Worm (Caenorhabditis elegans): ENCODE measurements around the gene ndub-5.

Gene ndub-5

ce11 chrII:5667540-5667939 is 23.6 kb downstream of the ndub-5 start:
- TF ChIP-seq ztf-23 (GFP tag; IDR thresholded peaks at IDR 0.05) (no peak), flt-1 (GFP tag; IDR thresholded peaks at IDR 0.05) (peak; percentile 74; the same call in 1 of the 2 replicates), ztf-29 (GFP tag; IDR thresholded peaks at IDR 0.05) (no peak), cog-1 (tag; optimal IDR thresholded peaks at IDR 0.05) (no peak), ref-1 (GFP tag; conservative IDR thresholded peaks at IDR 0.05) (no peak), tab-1 (GFP tag; IDR thresholded peaks at IDR 0.05) (no peak), klf-2 (GFP tag; conservative IDR thresholded peaks at IDR 0.05) (no peak)

- TF ChIP-seq flt-1 (GFP tag; IDR thresholded peaks at IDR 0.05) (no peak), med-1 (GFP tag; optimal IDR thresholded peaks at IDR 0.05; ENCODE audit: insufficient read depth) (no peak)
Measured at ce11 chrII:5665991-5666390, 25.2 kb downstream of the ndub-5 start, which contains the start of gene C25H3.16. TSS of gene C25H3.16 (plus strand) at chrII:5666291.

- TF ChIP-seq ztf-23 (GFP tag; IDR thresholded peaks at IDR 0.05) (no peak), cog-1 (tag; optimal IDR thresholded peaks at IDR 0.05) (no peak), klf-2 (GFP tag; conservative IDR thresholded peaks at IDR 0.05) (no peak), T22C8.4 (GFP tag; IDR thresholded peaks at IDR 0.05) (no peak), ref-1 (GFP tag; conservative IDR thresholded peaks at IDR 0.05) (no peak), ztf-29 (GFP tag; IDR thresholded peaks at IDR 0.05) (no peak)
Measured at ce11 chrII:5665029-5665428, 26.1 kb downstream of the ndub-5 start, which contains the start of gene C25H3.15. TSS of gene C25H3.15 (plus strand) at chrII:5665329.

ce11 chrII:5663180-5663791 is 27.9 kb downstream of the ndub-5 start:
- TF ChIP-seq ref-1 (GFP tag; conservative IDR thresholded peaks at IDR 0.05) (no peak), flt-1 (GFP tag; IDR thresholded peaks at IDR 0.05) (no peak), ztf-29 (GFP tag; IDR thresholded peaks at IDR 0.05) (no peak), cog-1 (tag; optimal IDR thresholded peaks at IDR 0.05) (no peak), tab-1 (GFP tag; IDR thresholded peaks at IDR 0.05) (no peak), T22C8.4 (GFP tag; IDR thresholded peaks at IDR 0.05) (no peak), ztf-23 (GFP tag; IDR thresholded peaks at IDR 0.05) (no peak), klf-2 (GFP tag; conservative IDR thresholded peaks at IDR 0.05) (no peak), med-1 (GFP tag; optimal IDR thresholded peaks at IDR 0.05; ENCODE audit: insufficient read depth) (no peak)

ce11 chrII:5661735-5662177 is 29.4 kb downstream of the ndub-5 start:
- TF ChIP-seq tab-1 (GFP tag; IDR thresholded peaks at IDR 0.05) = peak; percentile 85
- peak; percentile 86 for TF ChIP-seq T22C8.4 (GFP tag; IDR thresholded peaks at IDR 0.05)
- TF ChIP-seq ztf-23 (GFP tag; IDR thresholded peaks at IDR 0.05) = peak; percentile 91
- peak; percentile 66 for TF ChIP-seq ref-1 (GFP tag; conservative IDR thresholded peaks at IDR 0.05)
- TF ChIP-seq flt-1 (GFP tag; IDR thresholded peaks at IDR 0.05) = peak; percentile 95
- TF ChIP-seq cog-1 (tag; optimal IDR thresholded peaks at IDR 0.05) = peak; percentile 75
- no peak for TF ChIP-seq med-1 (GFP tag; optimal IDR thresholded peaks at IDR 0.05; ENCODE audit: insufficient read depth)
- TF ChIP-seq klf-2 (GFP tag; conservative IDR thresholded peaks at IDR 0.05) = peak; percentile 73
- TF ChIP-seq ztf-29 (GFP tag; IDR thresholded peaks at IDR 0.05) = peak; percentile 95

- TF ChIP-seq ztf-29 (GFP tag; IDR thresholded peaks at IDR 0.05) (peak; percentile 61; the same call in 1 of the 2 replicates), ref-1 (GFP tag; conservative IDR thresholded peaks at IDR 0.05) (0 out of 2 replicates have a peak, but pooled peaks have one; percentile 7), tab-1 (GFP tag; IDR thresholded peaks at IDR 0.05) (peak; percentile 76), klf-2 (GFP tag; conservative IDR thresholded peaks at IDR 0.05) (peak; percentile 48; the same call in 1 of the 2 replicates), cog-1 (tag; optimal IDR thresholded peaks at IDR 0.05) (peak; percentile 18), ztf-23 (GFP tag; IDR thresholded peaks at IDR 0.05) (peak; percentile 80), flt-1 (GFP tag; IDR thresholded peaks at IDR 0.05) (peak; percentile 86), med-1 (GFP tag; optimal IDR thresholded peaks at IDR 0.05; ENCODE audit: insufficient read depth) (peak; percentile 56), T22C8.4 (GFP tag; IDR thresholded peaks at IDR 0.05) (peak; percentile 78)
Measured at ce11 chrII:5660736-5661734, 30.1 kb downstream of the ndub-5 start, which contains the start of the genes ift-43 and mdt-26. TSS of gene ift-43 (minus strand) at chrII:5660786. TSS of gene mdt-26 (plus strand) at chrII:5661181.

ce11 chrII:5660155-5660554 is 31.0 kb downstream of the ndub-5 start:
- TF ChIP-seq med-1 (GFP tag; optimal IDR thresholded peaks at IDR 0.05; ENCODE audit: insufficient read depth) (no peak), klf-2 (GFP tag; conservative IDR thresholded peaks at IDR 0.05) (no peak), tab-1 (GFP tag; IDR thresholded peaks at IDR 0.05) (no peak), T22C8.4 (GFP tag; IDR thresholded peaks at IDR 0.05) (no peak), flt-1 (GFP tag; IDR thresholded peaks at IDR 0.05) (no peak), ztf-29 (GFP tag; IDR thresholded peaks at IDR 0.05) (no peak), ztf-23 (GFP tag; IDR thresholded peaks at IDR 0.05) (no peak)

- TF ChIP-seq T22C8.4 (GFP tag; IDR thresholded peaks at IDR 0.05) (no peak), ztf-23 (GFP tag; IDR thresholded peaks at IDR 0.05) (no peak), ref-1 (GFP tag; conservative IDR thresholded peaks at IDR 0.05) (no peak), cog-1 (tag; optimal IDR thresholded peaks at IDR 0.05) (no peak), tab-1 (GFP tag; IDR thresholded peaks at IDR 0.05) (no peak), med-1 (GFP tag; optimal IDR thresholded peaks at IDR 0.05; ENCODE audit: insufficient read depth) (no peak), klf-2 (GFP tag; conservative IDR thresholded peaks at IDR 0.05) (no peak), flt-1 (GFP tag; IDR thresholded peaks at IDR 0.05) (no peak), ztf-29 (GFP tag; IDR thresholded peaks at IDR 0.05) (no peak)
Measured at ce11 chrII:5659675-5660074, 31.5 kb downstream of the ndub-5 start, which contains the start of gene fut-3. TSS of gene fut-3 (minus strand) at chrII:5659775.

ce11 chrII:5654215-5654614 is 36.9 kb downstream of the ndub-5 start, which contains the start of gene F59E12.1:
TSS of gene F59E12.1 (plus strand) at chrII:5654515.
- TF ChIP-seq cog-1 (tag; optimal IDR thresholded peaks at IDR 0.05) = no peak
- no peak for TF ChIP-seq flt-1 (GFP tag; IDR thresholded peaks at IDR 0.05)
- TF ChIP-seq tab-1 (GFP tag; IDR thresholded peaks at IDR 0.05) = no peak
- TF ChIP-seq T22C8.4 (GFP tag; IDR thresholded peaks at IDR 0.05) = no peak
- TF ChIP-seq klf-2 (GFP tag; conservative IDR thresholded peaks at IDR 0.05) = no peak
- no peak for TF ChIP-seq ztf-29 (GFP tag; IDR thresholded peaks at IDR 0.05)
- TF ChIP-seq ref-1 (GFP tag; conservative IDR thresholded peaks at IDR 0.05) = no peak
- TF ChIP-seq ztf-23 (GFP tag; IDR thresholded peaks at IDR 0.05) = no peak

All from whole organism, midembryonic.